Worm (Caenorhabditis elegans): Measurements from ENCODE around the gene sfxn-2.

The sfxn-2 gene

DNA sequence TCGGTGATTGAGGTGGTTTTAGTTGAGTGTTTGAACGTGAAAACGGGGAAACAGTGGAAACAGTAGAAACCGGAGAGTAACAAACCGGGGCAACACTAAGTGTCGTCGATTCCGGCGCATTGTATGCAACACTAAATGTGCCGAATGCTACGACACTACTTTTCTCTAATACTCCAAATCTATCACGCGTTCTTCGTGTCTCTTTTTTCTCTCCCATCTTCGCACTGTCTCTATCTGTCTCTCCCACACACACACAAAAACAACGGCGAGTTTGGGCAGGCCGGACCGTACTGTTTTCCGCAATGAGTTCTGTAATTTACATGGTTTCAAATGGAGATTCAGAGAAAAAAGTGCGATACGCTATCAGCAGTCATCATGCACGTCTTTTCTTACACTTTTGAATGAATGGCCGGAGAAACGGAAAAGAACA, 4.0 kb upstream of the sfxn-2 start (continued):
- TF ChIP-seq ceh-90 (tag; optimal IDR thresholded peaks at IDR 0.05) (no peak), xbp-1 (tag; optimal IDR thresholded peaks at IDR 0.05) (peak; percentile 37), dpl-1 (GFP tag; optimal IDR thresholded peaks at IDR 0.05) (peak in 1 of 3 experiments; percentile 8), aha-1 (tag; optimal IDR thresholded peaks at IDR 0.05) (no peak), ceh-8 (GFP tag; optimal IDR thresholded peaks at IDR 0.05) (no peak), ces-1 (GFP tag; optimal IDR thresholded peaks at IDR 0.05) (no peak), nhr-28 (tag; optimal IDR thresholded peaks at IDR 0.05) (no peak), C04F5.9 (tag; optimal IDR thresholded peaks at IDR 0.05) (no peak), zag-1 (tag; optimal IDR thresholded peaks at IDR 0.05) (no peak), lin-39 (tag; optimal IDR thresholded peaks at IDR 0.05) (no peak), rnt-1 (tag; optimal IDR thresholded peaks at IDR 0.05) (no peak), snu-23 (GFP tag; optimal IDR thresholded peaks at IDR 0.05) (peak; percentile 72), pax-3 (tag; optimal IDR thresholded peaks at IDR 0.05) (no peak), unc-130 (tag; optimal IDR thresholded peaks at IDR 0.05) (peak; percentile 19), ets-5 (GFP tag; IDR thresholded peaks at IDR 0.05) (no peak), Y116A8C.19 (tag; optimal IDR thresholded peaks at IDR 0.05; ENCODE audit: borderline replicate concordance) (no peak), unc-62 (GFP tag; optimal IDR thresholded peaks at IDR 0.05) (no peak), lin-13 (GFP tag; optimal IDR thresholded peaks at IDR 0.05) (no peak), sptf-1 (tag; optimal IDR thresholded peaks at IDR 0.05) (no peak), lir-3 (tag; optimal IDR thresholded peaks at IDR 0.05; ENCODE audit: poor library complexity) (no peak), nhr-47 (tag; optimal IDR thresholded peaks at IDR 0.05) (peak; percentile 54), nhr-19 (GFP tag; conservative IDR thresholded peaks at IDR 0.05) (peak; percentile 24; the same call in 1 of the 2 replicates), efl-3 (GFP tag; optimal IDR thresholded peaks at IDR 0.05) (no peak), elt-2 (tag; optimal IDR thresholded peaks at IDR 0.05) (peak; percentile 95), egl-13 (tag; optimal IDR thresholded peaks at IDR 0.05) (no peak), irx-1 (tag; optimal IDR thresholded peaks at IDR 0.05) (no peak), mep-1 (tag; optimal IDR thresholded peaks at IDR 0.05) (peak; percentile 37), ama-1 (optimal IDR thresholded peaks at IDR 0.05) (no peak), hlh-17 (GFP tag; optimal IDR thresholded peaks at IDR 0.05; ENCODE audit: borderline replicate concordance) (no peak), dsc-1 (tag; optimal IDR thresholded peaks at IDR 0.05) (no peak), unc-98 (GFP tag; IDR thresholded peaks at IDR 0.05) (no peak), vab-15 (tag; optimal IDR thresholded peaks at IDR 0.05) (no peak), mab-9 (GFP tag; IDR thresholded peaks at IDR 0.05) (no peak), jun-1 (tag; optimal IDR thresholded peaks at IDR 0.05) (peak; percentile 19), snpc-4 (tag; optimal IDR thresholded peaks at IDR 0.05) (no peak), tbx-2 (tag; optimal IDR thresholded peaks at IDR 0.05) (peak; percentile 39), sup-37 (GFP tag; optimal IDR thresholded peaks at IDR 0.05) (no peak), C34B4.2 (tag; optimal IDR thresholded peaks at IDR 0.05) (no peak), unc-30 (tag; optimal IDR thresholded peaks at IDR 0.05) (no peak), lin-35 (GFP tag; optimal IDR thresholded peaks at IDR 0.05) (peak; percentile 45 to 73), fkh-4 (tag; optimal IDR thresholded peaks at IDR 0.05; ENCODE audit: borderline replicate concordance) (no peak), ceh-82 (tag; optimal IDR thresholded peaks at IDR 0.05) (peak in 1 of 3 experiments; percentile 45), F16B12.6 (tag; optimal IDR thresholded peaks at IDR 0.05) (peak; percentile 68), alr-1 (tag; optimal IDR thresholded peaks at IDR 0.05; ENCODE audit: borderline replicate concordance) (no peak), C16A3.4 (tag; optimal IDR thresholded peaks at IDR 0.05) (peak; percentile 12), efl-1 (optimal IDR thresholded peaks at IDR 0.05) (peak in 1 of 2 experiments; percentile 46), efl-1 (GFP tag; optimal IDR thresholded peaks at IDR 0.05 in 1 of 2) (peak in 1 of 2 experiments; percentile 8), ztf-4 (tag; optimal IDR thresholded peaks at IDR 0.05) (no peak), blmp-1 (tag; optimal IDR thresholded peaks at IDR 0.05) (peak; percentile 40)
